Fruit fly (Drosophila melanogaster): ENCODE data around the gene CG9192.

DNA sequence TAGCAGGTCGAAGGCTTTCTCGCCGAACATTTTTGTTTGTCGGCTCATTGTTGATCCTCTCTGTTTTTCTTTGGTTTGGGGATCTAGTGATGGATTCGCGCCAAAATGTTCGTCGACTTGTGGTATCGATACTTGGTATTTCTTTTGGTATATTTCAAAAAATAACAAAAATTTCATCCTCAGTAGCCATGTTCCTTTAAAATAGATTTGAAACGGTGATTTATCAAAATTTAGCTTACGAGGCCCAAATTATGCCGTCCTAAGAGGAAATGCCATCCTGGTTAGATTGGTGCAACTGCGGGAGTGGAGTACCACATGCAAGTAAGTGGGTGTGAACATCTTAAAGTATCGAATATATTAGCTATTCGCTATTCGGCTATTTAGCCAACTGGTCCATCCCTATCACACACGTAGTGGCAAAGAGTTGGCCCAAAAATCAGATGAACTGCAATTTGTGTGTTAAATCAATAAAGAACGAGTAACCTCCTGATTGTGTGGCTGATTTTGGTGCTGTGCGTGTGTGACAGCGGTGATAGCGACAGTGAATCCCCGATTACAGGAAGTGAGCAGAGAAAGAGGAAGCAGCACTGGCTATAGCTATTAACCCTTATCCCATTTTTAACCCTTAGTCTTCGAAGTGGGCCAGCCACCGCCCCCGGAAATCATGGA lies 9.6 kb upstream of the CG9192 start, which contains the start of the genes Psf1 and Sac1:
- TF ChIP-seq odd (GFP tag; optimal IDR thresholded peaks at IDR 0.05) (no peak), unc-4 (GFP tag; IDR thresholded peaks at IDR 0.05; ENCODE audit: partially characterized antibody) (peak; percentile 89), gro (GFP tag; optimal IDR thresholded peaks at IDR 0.05) (no peak), Xrp1 (GFP tag; IDR thresholded peaks at IDR 0.05) (peak; percentile 45; the same call in 1 of the 2 replicates), mld (GFP tag; IDR thresholded peaks at IDR 0.05; ENCODE audit: partially characterized antibody) (peak; percentile 54; the same call in 1 of the 3 replicates), ara (GFP tag; IDR thresholded peaks at IDR 0.05) (no peak), CG5245 (GFP tag; optimal IDR thresholded peaks at IDR 0.05) (peak; percentile 22), dan (GFP tag; IDR thresholded peaks at IDR 0.05) (no peak)

Data from whole organism, embryonic.